Worm (Caenorhabditis elegans) whole organism, young adult: Measurements from ENCODE around the gene vem-1.

Experiments
- B0035.1 ChIP-seq: sonication (generic microtip); optimal IDR thresholded peaks from 2 replicates; lab custom pipeline; 2016; ENCODE audit warnings: missing genetic modification characterization, mild to moderate bottlenecking, missing compliant biosample characterization, missing genotype, missing genetic modification reagents
- D2030.7 ChIP-seq: fragments of 200-800 bp; sonication (Bioruptor generic); IDR thresholded peaks from 2 replicates; pipeline ENCODE4 v1.3.6; 2022; ENCODE audit warnings: missing genetic modification reagents, missing genetic modification characterization, missing compliant biosample characterization
- F37B4.10 ChIP-seq: fragments of 200-800 bp; sonication (Bioruptor generic); IDR thresholded peaks from 2 replicates; pipeline ENCODE4 v1.3.6; 2022; ENCODE audit warnings: missing genetic modification characterization, missing compliant biosample characterization
- ama-1 ChIP-seq, 3 experiments: fragments of 150-350 bp in 1 of 3; sonication (generic microtip) in 2 of 3; optimal IDR thresholded peaks; 2 replicates each; lab custom pipeline; 2014 to 2018; ENCODE audit warnings: missing biosample characterization in 2 of 3, missing genetic modification characterization in 2 of 3, missing genetic modification reagents in 2 of 3
- cebp-2 ChIP-seq: fragments of 200-800 bp; sonication (Bioruptor generic); IDR thresholded peaks from 2 replicates; pipeline ENCODE4 v1.3.6; 2022; ENCODE audit warnings: missing genetic modification characterization, missing compliant biosample characterization
- hlh-26 ChIP-seq: fragments of 200-800 bp; sonication (Bioruptor generic); conservative IDR thresholded peaks from 2 replicates; pipeline ENCODE4 v1.3.6; 2022; ENCODE audit warnings: missing genetic modification reagents, missing genetic modification characterization, missing compliant biosample characterization
- hmg-20 ChIP-seq: fragments of 200-800 bp; sonication (Bioruptor generic); IDR thresholded peaks from 2 replicates; pipeline ENCODE4 v1.3.6; 2022; ENCODE audit warnings: missing genetic modification reagents, missing genetic modification characterization, missing compliant biosample characterization
- hrde-1 ChIP-seq: sonication (generic microtip); optimal IDR thresholded peaks from 2 replicates; lab custom pipeline; 2016; ENCODE audit warnings: missing genetic modification characterization, mild to moderate bottlenecking, missing compliant biosample characterization, moderate library complexity, missing genotype, missing genetic modification reagents, borderline replicate concordance
- let-607 ChIP-seq, 2 experiments: fragments of 200-800 bp in 1 of 2; sonication (Bioruptor generic) in 1 of 2; sonication (generic microtip) in 1 of 2; optimal IDR thresholded peaks; 2 replicates each; lab custom pipeline; 2016 to 2018; ENCODE audit warnings: mild to moderate bottlenecking in 2 of 2, missing compliant biosample characterization in 2 of 2, missing genetic modification characterization in 2 of 2, moderate library complexity in 2 of 2, missing genotype in 1 of 2
- snpc-1.1 ChIP-seq: sonication (generic microtip); optimal IDR thresholded peaks from 2 replicates; lab custom pipeline; 2017; ENCODE audit warnings: missing genetic modification characterization, mild to moderate bottlenecking, missing compliant biosample characterization, antibody characterized with exemption, moderate library complexity, missing genotype, missing genetic modification reagents; ENCODE audit not compliant: insufficient read depth
- unc-62 ChIP-seq: fragments of 150-350 bp; optimal IDR thresholded peaks from 2 replicates; lab custom pipeline; 2014; ENCODE audit warnings: missing biosample characterization, missing genetic modification reagents, missing genetic modification characterization

ce11 chrX:8136276-8136891, 48.0 kb upstream of the vem-1 start, which contains the start of gene C02B8.6:
- TF ChIP-seq B0035.1 (tag; lab: Kevin White, UChicago) = no peak
- no peak for TF ChIP-seq cebp-2
- TF ChIP-seq ama-1 (optimal IDR thresholded peaks at IDR 0.05; lab: Kevin White, UChicago) = no peak
- TF ChIP-seq ama-1 (GFP tag; optimal IDR thresholded peaks at IDR 0.05; lab: Kevin White, UChicago) = no peak
- TF ChIP-seq hlh-26 (GFP tag; lab: Robert Waterston, UW) = no peak
- no peak for TF ChIP-seq hrde-1 (tag; lab: Kevin White, UChicago)
- TF ChIP-seq let-607 (tag; optimal IDR thresholded peaks at IDR 0.05; lab: Kevin White, UChicago) = no peak
- no peak for TF ChIP-seq snpc-1.1 (tag; lab: Kevin White, UChicago)
- TF ChIP-seq hmg-20 = no peak
- TF ChIP-seq unc-62 = no peak
- no peak for TF ChIP-seq F37B4.10
- no peak for TF ChIP-seq D2030.7 (GFP tag; lab: Robert Waterston, UW)
